Worm (Caenorhabditis elegans) whole organism, L3 larva: ENCODE measurements around the gene mfsd-11.

ENCODE experiments used
- R02D3.7 ChIP-seq: fragments of 150-350 bp; optimal IDR thresholded peaks from 2 replicates; lab custom pipeline; 2014; ENCODE audit warnings: missing biosample characterization, missing genetic modification characterization
- aly-2 ChIP-seq: fragments of 150-350 bp; optimal IDR thresholded peaks from 2 replicates; lab custom pipeline; 2014; ENCODE audit warnings: missing biosample characterization, missing genetic modification characterization
- ama-1 ChIP-seq: fragments of 150-350 bp; optimal IDR thresholded peaks from 2 replicates; lab custom pipeline; 2018
- ceh-16 ChIP-seq: sonication (generic microtip); optimal IDR thresholded peaks from 2 replicates; lab custom pipeline; 2017; ENCODE audit warnings: missing biosample characterization, missing genetic modification characterization
- ceh-28 ChIP-seq: fragments of 150-350 bp; optimal IDR thresholded peaks from 2 replicates; lab custom pipeline; 2014; ENCODE audit warnings: missing biosample characterization, missing genetic modification reagents, missing genetic modification characterization
- ceh-82 ChIP-seq: fragments of 150-350 bp; optimal IDR thresholded peaks from 2 replicates; lab custom pipeline; 2014; ENCODE audit warnings: missing biosample characterization, missing genetic modification characterization
- ceh-9 ChIP-seq: sonication (generic microtip); optimal IDR thresholded peaks from 2 replicates; lab custom pipeline; 2018; ENCODE audit warnings: missing biosample characterization, missing genetic modification characterization
- daf-12 ChIP-seq: fragments of 150-350 bp; optimal IDR thresholded peaks from 2 replicates; lab custom pipeline; 2014; ENCODE audit warnings: missing biosample characterization, missing genetic modification reagents, missing genetic modification characterization
- egl-27 ChIP-seq: sonication (generic microtip); optimal IDR thresholded peaks from 4 replicates; lab custom pipeline; 2017; ENCODE audit warnings: missing biosample characterization, missing genetic modification reagents, missing genetic modification characterization
- elt-1 ChIP-seq: fragments of 150-350 bp; optimal IDR thresholded peaks from 2 replicates; lab custom pipeline; 2014; ENCODE audit warnings: missing biosample characterization, missing genetic modification characterization
- elt-2 ChIP-seq: sonication (generic microtip); optimal IDR thresholded peaks from 2 replicates; lab custom pipeline; 2016; ENCODE audit warnings: missing genetic modification reagents, mild to moderate bottlenecking, missing genetic modification characterization, missing compliant biosample characterization
- eor-1 ChIP-seq, 2 experiments: fragments of 150-350 bp; optimal IDR thresholded peaks; 2 replicates each; lab custom pipeline; 2014 to 2018; ENCODE audit warnings: missing biosample characterization in 2 of 2, missing genetic modification characterization in 2 of 2
- fkh-10 ChIP-seq: sonication (generic microtip); optimal IDR thresholded peaks from 2 replicates; lab custom pipeline; 2017; ENCODE audit warnings: missing biosample characterization, missing genetic modification reagents, missing genetic modification characterization
- fkh-2 ChIP-seq: fragments of 150-350 bp; optimal IDR thresholded peaks from 2 replicates; lab custom pipeline; 2014; ENCODE audit warnings: missing biosample characterization, missing genetic modification reagents, missing genetic modification characterization
- hmg-11 ChIP-seq: sonication (generic microtip); optimal IDR thresholded peaks from 2 replicates; lab custom pipeline; 2016; ENCODE audit warnings: missing genetic modification characterization, missing compliant biosample characterization
- jun-1 ChIP-seq: fragments of 150-350 bp; optimal IDR thresholded peaks from 2 replicates; lab custom pipeline; 2014; ENCODE audit warnings: missing biosample characterization, missing genetic modification reagents, missing genetic modification characterization
- lin-39 ChIP-seq: fragments of 150-350 bp; optimal IDR thresholded peaks from 2 replicates; lab custom pipeline; 2018; ENCODE audit warnings: missing biosample characterization, missing genetic modification reagents, missing genetic modification characterization
- lsy-12 ChIP-seq: sonication (generic microtip); optimal IDR thresholded peaks from 2 replicates; lab custom pipeline; 2016; ENCODE audit warnings: mild to moderate bottlenecking, missing genetic modification characterization, missing compliant biosample characterization
- mml-1 ChIP-seq: fragments of 150-350 bp; sonication (generic microtip); optimal IDR thresholded peaks from 3 replicates; lab custom pipeline; 2014; ENCODE audit warnings: missing biosample characterization, missing genetic modification characterization
- nfya-1 ChIP-seq: sonication (generic microtip); optimal IDR thresholded peaks from 2 replicates; lab custom pipeline; 2017; ENCODE audit warnings: missing genetic modification characterization, mild to moderate bottlenecking, missing compliant biosample characterization, antibody characterized with exemption, moderate library complexity; ENCODE audit not compliant: insufficient read depth
- nhr-12 ChIP-seq: fragments of 150-350 bp; optimal IDR thresholded peaks from 2 replicates; lab custom pipeline; 2014; ENCODE audit warnings: missing biosample characterization, missing genetic modification characterization
- nhr-23 ChIP-seq: fragments of 150-350 bp; optimal IDR thresholded peaks from 2 replicates; lab custom pipeline; 2014; ENCODE audit warnings: missing biosample characterization, missing genetic modification reagents, missing genetic modification characterization
- nhr-25 ChIP-seq: sonication (generic microtip); optimal IDR thresholded peaks from 2 replicates; lab custom pipeline; 2017; ENCODE audit warnings: missing biosample characterization, missing genetic modification characterization
- nhr-28 ChIP-seq: fragments of 150-350 bp; optimal IDR thresholded peaks from 2 replicates; lab custom pipeline; 2014; ENCODE audit warnings: missing biosample characterization, missing genetic modification characterization
- nhr-43 ChIP-seq: sonication (generic microtip); optimal IDR thresholded peaks from 2 replicates; lab custom pipeline; 2016; ENCODE audit warnings: mild to moderate bottlenecking, missing genetic modification characterization, missing compliant biosample characterization; ENCODE audit not compliant: poor library complexity, severe bottlenecking
- nhr-67 ChIP-seq: fragments of 150-350 bp; optimal IDR thresholded peaks from 2 replicates; lab custom pipeline; 2014; ENCODE audit warnings: missing biosample characterization, missing genetic modification characterization
- nhr-77 ChIP-seq: fragments of 150-350 bp; optimal IDR thresholded peaks from 2 replicates; lab custom pipeline; 2014; ENCODE audit warnings: missing biosample characterization, missing genetic modification characterization
- pha-4 ChIP-seq: fragments of 150-350 bp; optimal IDR thresholded peaks from 2 replicates; lab custom pipeline; 2014; ENCODE audit warnings: missing biosample characterization, missing genetic modification reagents, missing genetic modification characterization
- sea-2 ChIP-seq: fragments of 150-350 bp; sonication (generic microtip); optimal IDR thresholded peaks from 4 replicates; lab custom pipeline; 2014; ENCODE audit warnings: missing biosample characterization, missing genetic modification reagents, missing genetic modification characterization
- skn-1 ChIP-seq: fragments of 150-350 bp; optimal IDR thresholded peaks from 2 replicates; lab custom pipeline; 2014; ENCODE audit warnings: missing biosample characterization, missing genetic modification characterization
- snpc-4 ChIP-seq: fragments of 150-350 bp; optimal IDR thresholded peaks from 2 replicates; lab custom pipeline; 2014; ENCODE audit warnings: missing biosample characterization, missing genetic modification characterization
- unc-39 ChIP-seq: sonication (generic microtip); optimal IDR thresholded peaks from 4 replicates; lab custom pipeline; 2017; ENCODE audit warnings: missing biosample characterization, missing genetic modification characterization
- unc-62 ChIP-seq: fragments of 150-350 bp; sonication (generic microtip); optimal IDR thresholded peaks from 4 replicates; lab custom pipeline; 2014; ENCODE audit warnings: missing biosample characterization, missing genetic modification reagents, missing genetic modification characterization
- ztf-11 ChIP-seq: fragments of 150-350 bp; optimal IDR thresholded peaks from 2 replicates; lab custom pipeline; 2014; ENCODE audit warnings: missing biosample characterization, missing genetic modification characterization

Gene mfsd-11

DNA sequence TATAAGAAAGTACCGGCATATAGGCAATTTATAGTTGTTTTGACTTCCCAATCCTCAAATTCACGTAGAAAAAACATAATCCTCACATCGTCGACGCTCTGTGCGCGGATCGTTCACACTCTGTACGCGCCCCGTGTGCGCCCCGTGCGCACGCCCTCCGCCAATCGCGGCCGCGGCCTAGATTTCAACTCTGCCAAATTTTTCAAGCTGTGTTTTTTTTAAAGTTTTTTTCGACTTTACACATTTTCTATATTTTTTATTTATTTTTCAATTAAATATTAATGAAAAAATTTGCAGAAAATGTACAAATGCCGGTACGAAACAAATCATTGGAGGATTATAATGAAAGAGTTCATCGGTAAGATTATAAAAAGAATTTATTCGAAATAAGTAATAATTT lies 30.8 kb downstream of the mfsd-11 start, which contains the start of gene T01H10.11:
Gene T01H10.11, plus strand, starts transcription at position 301 of the 400 bp plus-strand sequence.
- TF ChIP-seq R02D3.7 (tag; lab: Kevin White, UChicago) (no peak), daf-12 (no peak), elt-1 (tag; lab: Kevin White, UChicago) (no peak), ceh-9 (tag; lab: Kevin White, UChicago) (no peak), unc-39 (tag; lab: Kevin White, UChicago) (no peak), elt-2 (no peak), nhr-25 (tag; lab: Kevin White, UChicago) (no peak), sea-2 (GFP tag; lab: Kevin White, UChicago) (no peak), eor-1 (tag; optimal IDR thresholded peaks at IDR 0.05; lab: Kevin White, UChicago) (no peak)

DNA sequence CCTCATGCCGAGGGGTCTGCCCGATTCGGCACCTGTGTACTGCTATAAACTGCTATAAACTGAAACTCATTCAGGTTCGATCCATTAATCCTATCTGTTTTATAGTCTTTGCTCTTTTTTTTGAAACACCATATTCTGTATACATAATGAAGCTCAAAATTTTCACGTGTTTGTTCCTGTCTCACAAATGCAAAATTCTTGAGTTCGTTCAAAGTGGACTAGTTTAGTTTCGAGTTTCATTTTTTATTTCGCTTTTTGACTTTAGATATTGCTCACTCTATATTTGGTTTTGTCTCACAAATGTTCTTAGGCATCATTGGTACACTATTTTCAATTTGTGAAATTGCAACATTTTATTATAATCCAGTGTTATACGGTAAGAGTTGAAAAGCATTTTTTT lies 32.6 kb downstream of the mfsd-11 start, which contains the start of gene lgc-17:
Gene lgc-17, plus strand, starts transcription at position 301 of the 400 bp plus-strand sequence.
- TF ChIP-seq snpc-4 (no peak), lsy-12 (tag; lab: Kevin White, UChicago) (no peak), fkh-2 (no peak), eor-1 (tag; optimal IDR thresholded peaks at IDR 0.05; lab: Kevin White, UChicago) (no peak), nhr-28 (no peak), ceh-82 (tag; lab: Kevin White, UChicago) (no peak), elt-1 (tag; lab: Kevin White, UChicago) (no peak), daf-12 (no peak), lin-39 (tag; lab: Kevin White, UChicago) (no peak), nhr-23 (tag; lab: Kevin White, UChicago) (no peak), hmg-11 (tag; lab: Kevin White, UChicago) (no peak), skn-1 (tag; lab: Kevin White, UChicago) (no peak), fkh-10 (GFP tag; lab: Kevin White, UChicago) (no peak), ama-1 (lab: Kevin White, UChicago) (no peak), nfya-1 (tag; lab: Kevin White, UChicago) (no peak), unc-39 (tag; lab: Kevin White, UChicago) (no peak), nhr-12 (tag; lab: Kevin White, UChicago) (no peak), aly-2 (tag; lab: Kevin White, UChicago) (no peak), ceh-28 (tag; lab: Kevin White, UChicago) (no peak), sea-2 (GFP tag; lab: Kevin White, UChicago) (no peak)
- TF ChIP-seq, all 47 proteins: peak for 0

DNA sequence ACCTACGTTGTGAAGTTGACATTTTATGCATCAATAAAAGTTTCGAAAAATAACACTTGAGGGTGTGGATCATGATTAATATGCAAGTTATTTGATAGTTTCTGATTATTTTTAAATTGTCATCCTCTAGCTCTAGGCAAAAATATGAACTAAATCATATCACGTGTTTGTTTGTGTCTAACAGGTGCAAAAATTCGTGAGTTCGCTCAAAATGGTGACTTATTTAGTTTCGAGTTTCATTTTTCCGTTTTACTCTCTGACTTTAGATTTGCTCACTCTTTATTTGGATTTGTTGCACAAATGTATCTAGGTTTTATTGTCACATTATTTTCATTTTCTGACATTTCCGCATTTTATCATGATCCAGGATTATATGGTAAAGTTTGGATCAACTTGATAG lies 35.6 kb downstream of the mfsd-11 start, which contains the start of gene lgc-16:
Gene lgc-16, plus strand, starts transcription at position 301 of the 400 bp plus-strand sequence.
- TF ChIP-seq nhr-43 (tag; lab: Kevin White, UChicago) (no peak), nhr-67 (tag; lab: Kevin White, UChicago) (no peak), eor-1 (tag; optimal IDR thresholded peaks at IDR 0.05; lab: Kevin White, UChicago) (no peak), nhr-23 (tag; lab: Kevin White, UChicago) (no peak), sea-2 (GFP tag; lab: Kevin White, UChicago) (no peak), ceh-82 (tag; lab: Kevin White, UChicago) (no peak)

DNA sequence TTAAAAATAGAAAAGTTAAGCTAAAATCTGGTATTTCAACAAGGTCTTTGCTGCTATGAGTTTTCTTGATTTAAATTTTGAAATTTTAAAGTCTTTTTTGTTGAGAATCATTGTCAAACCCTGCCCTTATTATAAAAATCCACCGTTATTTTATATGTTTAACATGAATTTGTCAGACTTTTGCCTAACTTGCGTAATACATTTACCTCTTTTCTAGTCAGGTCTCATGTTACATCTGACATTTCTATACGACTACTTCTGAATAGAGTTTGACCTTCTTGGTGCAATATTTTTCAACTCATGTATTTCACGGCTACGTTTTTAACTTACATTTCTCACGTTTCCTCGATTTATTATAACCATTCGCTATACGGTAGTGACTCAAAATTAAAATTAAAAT lies 39.9 kb downstream of the mfsd-11 start, which contains the start of gene lgc-15:
Gene lgc-15, plus strand, starts transcription at position 301 of the 400 bp plus-strand sequence.
- TF ChIP-seq fkh-10 (GFP tag; lab: Kevin White, UChicago), result no peak
- no peak for TF ChIP-seq elt-2
- no peak for TF ChIP-seq ztf-11 (tag; lab: Kevin White, UChicago)
- TF ChIP-seq nhr-43 (tag; lab: Kevin White, UChicago), result no peak

DNA sequence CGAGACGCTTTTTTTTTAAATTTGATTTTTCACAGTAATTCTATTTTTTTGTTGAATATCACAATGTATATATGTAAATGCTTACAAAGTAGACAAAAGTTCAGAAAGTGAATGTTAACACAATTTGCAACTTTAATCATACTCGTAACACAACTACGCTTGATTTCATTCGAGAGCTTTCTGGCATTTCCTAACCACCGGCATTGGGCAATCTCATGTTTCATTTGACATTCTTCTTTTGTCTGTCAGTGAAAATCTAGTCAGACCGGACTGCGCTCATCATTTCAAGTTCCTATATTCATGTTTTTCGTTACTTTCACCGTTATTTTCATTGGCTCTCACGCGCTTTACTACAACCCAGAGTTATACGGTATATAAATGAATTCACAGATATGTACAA lies 42.7 kb downstream of the mfsd-11 start, which contains the start of gene lgc-14:
Gene lgc-14, plus strand, starts transcription at position 301 of the 400 bp plus-strand sequence.
- no peak for TF ChIP-seq mml-1 (tag; lab: Kevin White, UChicago)
- no peak for TF ChIP-seq unc-62 (GFP tag; lab: Kevin White, UChicago)
- TF ChIP-seq, all 47 proteins: peak for 0

DNA sequence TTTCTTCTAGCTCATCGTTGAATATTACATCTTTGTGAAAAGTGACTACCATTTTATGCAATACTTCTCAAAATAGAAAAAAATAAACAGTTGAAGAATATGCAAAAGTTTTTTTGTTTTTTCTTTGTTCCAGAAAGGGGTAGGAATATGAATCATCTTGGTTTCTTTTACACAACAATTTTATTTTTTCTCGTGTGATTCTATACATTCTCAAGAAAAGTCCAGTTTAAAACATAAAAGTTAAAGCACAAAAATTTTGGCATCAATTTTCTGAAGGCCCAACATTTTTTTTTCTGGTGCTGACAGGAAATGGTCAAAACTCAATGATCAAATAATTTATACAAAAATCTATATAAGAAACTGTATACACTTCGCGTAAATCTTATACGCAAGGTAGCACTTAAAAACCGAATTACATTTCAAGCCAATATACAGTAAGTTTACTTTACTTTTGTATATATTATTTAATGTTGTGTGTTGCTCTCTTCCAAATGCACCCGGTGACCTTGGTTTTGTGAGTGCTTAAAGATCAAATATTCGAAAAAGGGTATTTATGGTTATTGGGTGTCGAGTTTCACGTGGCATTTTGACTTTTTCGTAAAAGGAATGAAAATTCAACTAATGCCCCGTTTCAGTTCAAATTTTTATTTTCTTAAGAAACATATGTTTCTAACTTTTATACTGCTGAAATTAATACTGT lies 45.2 kb downstream of the mfsd-11 start, which contains the start of the genes W03G11.2 and lgc-13:
Gene W03G11.2, minus strand, starts transcription at position 101 of the 700 bp plus-strand sequence.
Gene lgc-13, plus strand, starts transcription at position 650 of the 700 bp plus-strand sequence.
- TF ChIP-seq nhr-43 (tag; lab: Kevin White, UChicago) (no peak), ceh-9 (tag; lab: Kevin White, UChicago) (no peak), elt-2 (no peak), pha-4 (no peak), egl-27 (no peak), nhr-12 (tag; lab: Kevin White, UChicago) (no peak), ceh-16 (tag; lab: Kevin White, UChicago) (no peak), jun-1 (tag; lab: Kevin White, UChicago) (no peak), nhr-77 (tag; lab: Kevin White, UChicago) (no peak)
